Worm (Caenorhabditis elegans): Measurements from ENCODE around the gene ceh-74.
A peak's percentile ranks its signal among the peaks of the same experiment; 100 is the strongest.

ceh-74 gene

DNA sequence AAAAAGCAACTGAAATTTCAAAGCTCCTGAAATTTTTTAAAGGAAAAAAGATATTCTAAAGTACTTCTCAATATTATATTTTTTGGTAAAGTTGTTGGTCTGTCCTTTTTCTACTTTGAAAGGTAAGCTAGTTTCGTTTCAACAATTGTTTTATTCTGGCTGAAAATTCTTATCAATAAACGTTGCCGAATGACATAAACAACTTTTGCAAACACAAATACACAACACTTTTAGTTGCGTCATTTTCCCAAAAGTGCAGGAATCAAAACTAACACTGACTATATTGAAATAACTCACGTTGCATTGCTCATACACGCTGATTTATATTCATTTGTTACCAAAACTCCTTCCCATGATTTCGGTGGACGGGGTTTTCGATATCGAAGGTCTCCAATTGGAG, 12.1 kb upstream of the ceh-74 start:
- TF ChIP-seq fax-1 (tag; optimal IDR thresholded peaks at IDR 0.05) (no peak), sdc-2 (tag; optimal IDR thresholded peaks at IDR 0.05) (no peak), unc-3 (GFP tag; conservative IDR thresholded peaks at IDR 0.05) (no peak), unc-3 (tag; optimal IDR thresholded peaks at IDR 0.05) (no peak), ceh-22 (tag; optimal IDR thresholded peaks at IDR 0.05) (no peak), npax-4 (tag; optimal IDR thresholded peaks at IDR 0.05) (no peak), ref-2 (tag; optimal IDR thresholded peaks at IDR 0.05) (no peak), pqm-1 (tag; optimal IDR thresholded peaks at IDR 0.05) (no peak), ceh-14 (tag; optimal IDR thresholded peaks at IDR 0.05) (no peak), ceh-19 (GFP tag; optimal IDR thresholded peaks at IDR 0.05) (no peak)

ce11 chrV:14166630-14167029, 11.2 kb upstream of the ceh-74 start, which contains the start of gene cest-1.1:
TSS of gene cest-1.1 (minus strand) at chrV:14166730.
- TF ChIP-seq ceh-48 (tag; optimal IDR thresholded peaks at IDR 0.05), result no peak
- TF ChIP-seq mec-3 (tag; optimal IDR thresholded peaks at IDR 0.05; ENCODE audit: borderline replicate concordance), result no peak
- no peak for TF ChIP-seq lin-11 (tag; optimal IDR thresholded peaks at IDR 0.05)
- TF ChIP-seq sdc-2 (tag; optimal IDR thresholded peaks at IDR 0.05), result no peak
- TF ChIP-seq fkh-10 (GFP tag; optimal IDR thresholded peaks at IDR 0.05), result no peak
- no peak for TF ChIP-seq madf-2 (tag; optimal IDR thresholded peaks at IDR 0.05)
- TF ChIP-seq F13H6.1 (tag; optimal IDR thresholded peaks at IDR 0.05), result no peak
- TF ChIP-seq ttx-3 (tag; optimal IDR thresholded peaks at IDR 0.05), result no peak
- TF ChIP-seq hlh-15 (tag; optimal IDR thresholded peaks at IDR 0.05), result no peak
- TF ChIP-seq T23F11.4 (GFP tag; optimal IDR thresholded peaks at IDR 0.05), result no peak

- TF ChIP-seq sox-2 (GFP tag; IDR thresholded peaks at IDR 0.05) (no peak), zip-5 (tag; optimal IDR thresholded peaks at IDR 0.05) (no peak), ref-2 (tag; optimal IDR thresholded peaks at IDR 0.05) (no peak), tbx-7 (tag; optimal IDR thresholded peaks at IDR 0.05) (no peak)
These were observed 10.2 kb upstream of the ceh-74 start, which contains the start of gene ocam-1 for ce11 chrV:14167629-14168028. TSS of gene ocam-1 (minus strand) at chrV:14167729.

- TF ChIP-seq ceh-45 (GFP tag; IDR thresholded peaks at IDR 0.05), result no peak
- no peak for TF ChIP-seq odd-2 (tag; optimal IDR thresholded peaks at IDR 0.05)
- no peak for TF ChIP-seq ets-4 (tag; optimal IDR thresholded peaks at IDR 0.05)
- TF ChIP-seq unc-3 (GFP tag; conservative IDR thresholded peaks at IDR 0.05), result no peak
- no peak for TF ChIP-seq unc-3 (tag; optimal IDR thresholded peaks at IDR 0.05)
These were observed 6.6 kb upstream of the ceh-74 start, which contains the start of gene cest-2.1 for ce11 chrV:14171284-14171683. TSS of gene cest-2.1 (minus strand) at chrV:14171481.

DNA sequence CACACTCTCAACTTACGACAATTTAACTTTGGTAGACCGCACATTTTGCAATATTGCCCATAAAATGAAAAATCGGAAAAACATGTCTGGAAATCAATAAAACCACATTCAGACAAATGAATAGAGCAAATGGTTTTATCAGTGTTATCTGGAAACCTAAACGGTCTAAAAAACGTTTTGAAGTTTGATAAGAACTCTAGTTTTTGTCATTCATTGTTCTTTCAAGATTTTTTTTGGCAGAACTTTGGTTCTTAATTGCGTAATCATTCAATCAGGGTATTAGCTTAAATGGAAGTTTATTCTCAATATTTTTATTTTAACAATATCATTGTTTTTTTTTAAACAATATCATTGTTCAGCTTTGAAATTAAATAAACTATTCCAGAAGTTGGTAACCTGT, 2.7 kb upstream of the ceh-74 start, which contains the start of gene cest-2.2:
cest-2.2 (minus strand) TSS at position 140 of the 400 bp plus-strand sequence.
- TF ChIP-seq C08G9.2 (tag; optimal IDR thresholded peaks at IDR 0.05) (no peak), elt-2 (tag; optimal IDR thresholded peaks at IDR 0.05) (peak; percentile 55)

DNA sequence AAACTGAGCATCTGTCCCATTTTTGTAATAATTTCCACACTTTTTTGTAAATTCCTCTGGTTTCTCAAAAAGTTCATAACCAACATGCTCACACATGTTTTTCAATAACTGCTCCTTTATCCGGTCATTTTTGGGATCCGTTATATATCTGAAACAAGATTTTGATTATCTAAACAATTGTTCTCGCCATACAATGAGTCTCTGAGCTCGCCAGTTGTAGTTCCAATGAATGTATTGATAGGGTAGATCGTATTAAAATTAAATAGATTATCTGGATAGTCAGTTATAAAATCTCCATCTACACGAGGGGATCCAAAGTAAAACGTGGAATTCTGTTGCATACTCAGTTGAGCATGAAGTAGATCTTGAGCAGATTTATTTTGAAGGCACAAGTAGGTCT, 1.3 kb upstream of the ceh-74 start:
- TF ChIP-seq gmeb-2 (tag; optimal IDR thresholded peaks at IDR 0.05) (no peak), che-1 (tag; optimal IDR thresholded peaks at IDR 0.05) (no peak), ceh-34 (tag; optimal IDR thresholded peaks at IDR 0.05) (no peak), lim-6 (tag; optimal IDR thresholded peaks at IDR 0.05) (no peak), odd-2 (tag; optimal IDR thresholded peaks at IDR 0.05) (no peak), mec-3 (tag; optimal IDR thresholded peaks at IDR 0.05; ENCODE audit: borderline replicate concordance) (no peak), madf-2 (tag; optimal IDR thresholded peaks at IDR 0.05) (no peak), ahr-1 (tag; optimal IDR thresholded peaks at IDR 0.05) (no peak), pqm-1 (tag; optimal IDR thresholded peaks at IDR 0.05) (no peak), hlh-15 (tag; optimal IDR thresholded peaks at IDR 0.05) (no peak), ceh-6 (GFP tag; optimal IDR thresholded peaks at IDR 0.05) (no peak), unc-42 (tag; optimal IDR thresholded peaks at IDR 0.05) (no peak), npax-4 (tag; optimal IDR thresholded peaks at IDR 0.05) (no peak), ceh-19 (GFP tag; optimal IDR thresholded peaks at IDR 0.05) (no peak), nhr-232 (tag; optimal IDR thresholded peaks at IDR 0.05) (no peak), pha-4 (tag; optimal IDR thresholded peaks at IDR 0.05) (no peak), ets-4 (tag; optimal IDR thresholded peaks at IDR 0.05) (no peak), ama-1 (optimal IDR thresholded peaks at IDR 0.05) (no peak)
